Fruit fly (Drosophila melanogaster): ENCODE measurements around the gene Cht11.

dm6 chrX:6865039-6865438 lies 15.7 kb upstream of the Cht11 start:
- TF ChIP-seq CG8478 (optimal IDR thresholded peaks at IDR 0.05): no peak
- no peak for TF ChIP-seq CTCF (optimal IDR thresholded peaks at IDR 0.05)

Measured in S2 (cell line).